Worm (Caenorhabditis elegans): ENCODE data around the gene F55C9.5.
"Not testable (repeated sequence)": the region's sequence is repeated elsewhere in the genome, so short reads cannot be mapped to it uniquely, and the experiment has no call there.

The F55C9.5 gene

ce11 chrV:19293025-19293424, at the start of gene F55C9.5:
Gene F55C9.5, minus strand, starts transcription at chrV:19293125.
- TF ChIP-seq unc-62 (GFP tag; optimal IDR thresholded peaks at IDR 0.05), result no peak

ce11 chrV:19337333-19337732, 44.4 kb upstream of the F55C9.5 start:
- no peak for TF ChIP-seq unc-62 (GFP tag; optimal IDR thresholded peaks at IDR 0.05)

ce11 chrV:19329263-19329662, 36.3 kb upstream of the F55C9.5 start, which contains the start of gene fbxb-65:
Gene fbxb-65, plus strand, starts transcription at chrV:19329563.
- no peak for TF ChIP-seq unc-62 (GFP tag; optimal IDR thresholded peaks at IDR 0.05)

- no peak for TF ChIP-seq unc-62 (GFP tag; optimal IDR thresholded peaks at IDR 0.05)
Observed at ce11 chrV:19325436-19325835, 32.5 kb upstream of the F55C9.5 start.

- no peak for TF ChIP-seq unc-62 (GFP tag; optimal IDR thresholded peaks at IDR 0.05)
Observed at ce11 chrV:19322387-19322786, 29.5 kb upstream of the F55C9.5 start, which contains the start of gene C43D7.4. Gene C43D7.4, minus strand, starts transcription at chrV:19322487.

ce11 chrV:19320385-19320784, 27.5 kb upstream of the F55C9.5 start, which contains the start of gene sdz-6:
Gene sdz-6, plus strand, starts transcription at chrV:19320613.
- TF ChIP-seq unc-62 (GFP tag; optimal IDR thresholded peaks at IDR 0.05), result no peak

ce11 chrV:19319460-19319995, 26.6 kb upstream of the F55C9.5 start, which contains the start of gene C43D7.7:
Gene C43D7.7, minus strand, starts transcription at chrV:19319510.
- TF ChIP-seq unc-62 (GFP tag; optimal IDR thresholded peaks at IDR 0.05), result no peak

ce11 chrV:19317058-19317457, 24.1 kb upstream of the F55C9.5 start, which contains the start of gene srh-208:
Gene srh-208, plus strand, starts transcription at chrV:19317358.
- TF ChIP-seq unc-62 (GFP tag; optimal IDR thresholded peaks at IDR 0.05), result not testable (repeated sequence)

- no peak for TF ChIP-seq unc-62 (GFP tag; optimal IDR thresholded peaks at IDR 0.05)
Observed at ce11 chrV:19312975-19313374, 20.1 kb upstream of the F55C9.5 start, which contains the start of gene fbxb-64. Gene fbxb-64, plus strand, starts transcription at chrV:19313275.

ce11 chrV:19311391-19311790, 18.5 kb upstream of the F55C9.5 start, which contains the start of gene C43D7.8:
Gene C43D7.8, minus strand, starts transcription at chrV:19311491.
- TF ChIP-seq unc-62 (GFP tag; optimal IDR thresholded peaks at IDR 0.05), result no peak

ce11 chrV:19309591-19309990, 16.7 kb upstream of the F55C9.5 start, which contains the start of gene F55C9.11:
Gene F55C9.11, minus strand, starts transcription at chrV:19309691.
- no peak for TF ChIP-seq unc-62 (GFP tag; optimal IDR thresholded peaks at IDR 0.05)

ce11 chrV:19308137-19308536, 15.2 kb upstream of the F55C9.5 start:
- no peak for TF ChIP-seq unc-62 (GFP tag; optimal IDR thresholded peaks at IDR 0.05)

ce11 chrV:19306906-19307305, 14.0 kb upstream of the F55C9.5 start, which contains the start of gene F55C9.15:
Gene F55C9.15, minus strand, starts transcription at chrV:19307006.
- TF ChIP-seq unc-62 (GFP tag; optimal IDR thresholded peaks at IDR 0.05), result no peak

- no peak for TF ChIP-seq unc-62 (GFP tag; optimal IDR thresholded peaks at IDR 0.05)
Observed at ce11 chrV:19303589-19304174, 10.8 kb upstream of the F55C9.5 start, which contains the start of the genes fbxb-63 and fbxb-61. Gene fbxb-63, minus strand, starts transcription at chrV:19303730. Gene fbxb-61, plus strand, starts transcription at chrV:19304124.

ce11 chrV:19301934-19302333, 9.0 kb upstream of the F55C9.5 start, which contains the start of gene fbxb-62:
Gene fbxb-62, minus strand, starts transcription at chrV:19302034.
- TF ChIP-seq unc-62 (GFP tag; optimal IDR thresholded peaks at IDR 0.05), result no peak

- no peak for TF ChIP-seq unc-62 (GFP tag; optimal IDR thresholded peaks at IDR 0.05)
Observed at ce11 chrV:19299262-19299661, 6.3 kb upstream of the F55C9.5 start, which contains the start of gene F55C9.14. Gene F55C9.14, plus strand, starts transcription at chrV:19299562.

ce11 chrV:19297510-19297909, 4.6 kb upstream of the F55C9.5 start, which contains the start of gene fbxb-60:
Gene fbxb-60, plus strand, starts transcription at chrV:19297810.
- TF ChIP-seq unc-62 (GFP tag; optimal IDR thresholded peaks at IDR 0.05), result no peak

Data from whole organism, dauer.